Worm (Caenorhabditis elegans) whole organism, young adult: ENCODE results near the gene ftt-2.
A peak's percentile ranks its signal among the peaks of the same experiment; 100 is the strongest.

Experiments
- B0336.3 ChIP-seq: fragments of 200-800 bp; sonication (Bioruptor generic); IDR thresholded peaks from 2 replicates; pipeline ENCODE4 v1.3.6; 2022; ENCODE audit warnings: missing genetic modification characterization, missing compliant biosample characterization
- C17E4.6 ChIP-seq: fragments of 200-800 bp; sonication (Bioruptor generic); IDR thresholded peaks from 2 replicates; pipeline ENCODE4 v1.3.6; 2022; ENCODE audit warnings: missing genetic modification reagents, missing genetic modification characterization, missing compliant biosample characterization
- F37B4.10 ChIP-seq: fragments of 200-800 bp; sonication (Bioruptor generic); IDR thresholded peaks from 2 replicates; pipeline ENCODE4 v1.3.6; 2022; ENCODE audit warnings: missing genetic modification characterization, missing compliant biosample characterization
- F39B2.1 ChIP-seq: fragments of 200-800 bp; sonication (Bioruptor generic); IDR thresholded peaks from 2 replicates; pipeline ENCODE4 v1.3.6; 2022; ENCODE audit warnings: missing genetic modification reagents, missing genetic modification characterization, missing compliant biosample characterization
- F52B5.7 ChIP-seq: sonication (generic microtip); optimal IDR thresholded peaks from 2 replicates; lab custom pipeline; 2016; ENCODE audit warnings: mild to moderate bottlenecking, missing genetic modification characterization, missing compliant biosample characterization
- F57A8.1 ChIP-seq: fragments of 200-800 bp; sonication (Bioruptor generic); optimal IDR thresholded peaks from 2 replicates; lab custom pipeline; 2018; ENCODE audit warnings: mild to moderate bottlenecking, missing genetic modification characterization, moderate library complexity, missing compliant biosample characterization
- F57C9.4 ChIP-seq: sonication (generic microtip); optimal IDR thresholded peaks from 2 replicates; lab custom pipeline; 2017; ENCODE audit warnings: mild to moderate bottlenecking, missing genetic modification characterization, missing compliant biosample characterization
- K12H6.12 ChIP-seq: fragments of 200-800 bp; sonication (Bioruptor generic); optimal IDR thresholded peaks from 2 replicates; lab custom pipeline; 2018; ENCODE audit warnings: mild to moderate bottlenecking, missing genetic modification characterization, missing compliant biosample characterization
- Y56A3A.18 ChIP-seq: fragments of 200-800 bp; sonication (Bioruptor generic); IDR thresholded peaks from 2 replicates; pipeline ENCODE4 v1.3.6; 2022; ENCODE audit warnings: missing genetic modification reagents, missing genetic modification characterization, missing compliant biosample characterization
- Y95B8A.8 ChIP-seq: fragments of 200-800 bp; sonication (Bioruptor generic); IDR thresholded peaks from 2 replicates; pipeline ENCODE4 v1.3.6; 2022; ENCODE audit warnings: missing genetic modification reagents, missing genetic modification characterization, missing compliant biosample characterization
- akir-1 ChIP-seq: fragments of 200-800 bp; sonication (Bioruptor generic); optimal IDR thresholded peaks from 2 replicates; lab custom pipeline; 2018; ENCODE audit warnings: mild to moderate bottlenecking, missing genetic modification characterization, moderate library complexity, missing compliant biosample characterization
- aptf-3 ChIP-seq: fragments of 200-800 bp; sonication (Bioruptor generic); IDR thresholded peaks from 2 replicates; pipeline ENCODE4 v1.3.6; 2022; ENCODE audit warnings: missing genetic modification characterization, missing compliant biosample characterization
- atf-7 ChIP-seq: sonication (generic microtip); optimal IDR thresholded peaks from 2 replicates; lab custom pipeline; 2017; ENCODE audit warnings: mild to moderate bottlenecking, missing genetic modification characterization, missing compliant biosample characterization
- athp-1 ChIP-seq: sonication (generic microtip); optimal IDR thresholded peaks from 2 replicates; lab custom pipeline; 2017; ENCODE audit warnings: mild to moderate bottlenecking, missing genetic modification characterization, missing compliant biosample characterization
- cebp-2 ChIP-seq: fragments of 200-800 bp; sonication (Bioruptor generic); IDR thresholded peaks from 2 replicates; pipeline ENCODE4 v1.3.6; 2022; ENCODE audit warnings: missing genetic modification characterization, missing compliant biosample characterization
- ceh-100 ChIP-seq: fragments of 200-800 bp; sonication (Bioruptor generic); IDR thresholded peaks from 2 replicates; pipeline ENCODE4 v1.3.6; 2022; ENCODE audit warnings: missing genetic modification reagents, missing genetic modification characterization, missing compliant biosample characterization
- ceh-79 ChIP-seq: sonication (generic microtip); optimal IDR thresholded peaks from 2 replicates; lab custom pipeline; 2017; ENCODE audit warnings: mild to moderate bottlenecking, missing genetic modification characterization, missing compliant biosample characterization
- dpl-1 ChIP-seq: fragments of 150-350 bp; optimal IDR thresholded peaks from 2 replicates; lab custom pipeline; 2014; ENCODE audit warnings: missing biosample characterization, missing genetic modification reagents, missing genetic modification characterization
- efl-1 ChIP-seq: fragments of 150-350 bp; optimal IDR thresholded peaks from 2 replicates; lab custom pipeline; 2014; ENCODE audit warnings: missing biosample characterization, missing genetic modification reagents, missing genetic modification characterization
- fkh-3 ChIP-seq: sonication (generic microtip); optimal IDR thresholded peaks from 2 replicates; lab custom pipeline; 2016; ENCODE audit warnings: mild to moderate bottlenecking, missing genetic modification characterization, missing compliant biosample characterization
- hmg-1.2 ChIP-seq: fragments of 200-800 bp; sonication (Bioruptor generic); IDR thresholded peaks from 2 replicates; pipeline ENCODE4 v1.3.6; 2022; ENCODE audit warnings: missing genetic modification reagents, missing genetic modification characterization, missing compliant biosample characterization
- hmg-20 ChIP-seq: fragments of 200-800 bp; sonication (Bioruptor generic); IDR thresholded peaks from 2 replicates; pipeline ENCODE4 v1.3.6; 2022; ENCODE audit warnings: missing genetic modification reagents, missing genetic modification characterization, missing compliant biosample characterization
- hsf-1 ChIP-seq: fragments of 200-800 bp; sonication (Bioruptor generic); IDR thresholded peaks from 2 replicates; pipeline ENCODE4 v1.3.6; 2022; ENCODE audit warnings: missing genetic modification reagents, missing genetic modification characterization, missing compliant biosample characterization
- lin-26 ChIP-seq: fragments of 200-800 bp; sonication (Bioruptor generic); IDR thresholded peaks from 2 replicates; pipeline ENCODE4 v1.3.6; 2022; ENCODE audit warnings: missing genetic modification reagents, missing genetic modification characterization, missing compliant biosample characterization
- lin-35 ChIP-seq, 3 experiments: fragments of 150-350 bp in 2 of 3; sonication (generic microtip) in 1 of 3; optimal IDR thresholded peaks; 2 replicates each; lab custom pipeline; 2014 to 2018; ENCODE audit warnings: missing biosample characterization in 3 of 3, missing genetic modification characterization in 3 of 3, missing genetic modification reagents in 3 of 3
- lin-54 ChIP-seq: fragments of 200-800 bp; sonication (Bioruptor generic); optimal IDR thresholded peaks from 2 replicates; lab custom pipeline; 2018; ENCODE audit warnings: mild to moderate bottlenecking, missing genetic modification characterization, missing compliant biosample characterization
- nhr-80 ChIP-seq: sonication (generic microtip); optimal IDR thresholded peaks from 2 replicates; lab custom pipeline; 2016; ENCODE audit warnings: missing genetic modification characterization, missing compliant biosample characterization
- sea-2 ChIP-seq: fragments of 200-800 bp; sonication (Bioruptor generic); IDR thresholded peaks from 2 replicates; pipeline ENCODE4 v1.3.6; 2022; ENCODE audit warnings: missing genetic modification characterization, missing compliant biosample characterization
- snpc-4 ChIP-seq, 5 experiments: fragments of 150-350 bp in 1 of 5; sonication (generic microtip) in 4 of 5; optimal IDR thresholded peaks; 2 replicates each; lab custom pipeline; 2014 to 2018; ENCODE audit warnings: missing genetic modification characterization in 5 of 5, missing biosample characterization in 3 of 5, antibody characterized with exemption in 2 of 5, mild to moderate bottlenecking in 2 of 5, missing compliant biosample characterization in 2 of 5, missing genotype in 2 of 5, moderate library complexity in 2 of 5, missing genetic modification reagents in 1 of 5
- tbp1 ChIP-seq: fragments of 200-800 bp; sonication (Bioruptor generic); optimal IDR thresholded peaks from 2 replicates; lab custom pipeline; 2018; ENCODE audit warnings: mild to moderate bottlenecking, missing genetic modification characterization, missing compliant biosample characterization
- tbx-9 ChIP-seq: sonication (generic microtip); optimal IDR thresholded peaks from 2 replicates; lab custom pipeline; 2016; ENCODE audit warnings: borderline replicate concordance, missing genetic modification characterization, inconsistent platforms, missing compliant biosample characterization
- tlf-1 ChIP-seq: fragments of 200-800 bp; sonication (Bioruptor generic); optimal IDR thresholded peaks from 2 replicates; lab custom pipeline; 2018; ENCODE audit warnings: mild to moderate bottlenecking, missing genetic modification characterization, missing compliant biosample characterization
- zim-3 ChIP-seq: sonication (generic microtip); optimal IDR thresholded peaks from 2 replicates; lab custom pipeline; 2017; ENCODE audit warnings: mild to moderate bottlenecking, missing genetic modification characterization, moderate library complexity, missing compliant biosample characterization
- ztf-25 ChIP-seq: fragments of 200-800 bp; sonication (Bioruptor generic); IDR thresholded peaks from 2 replicates; pipeline ENCODE4 v1.3.6; 2022; ENCODE audit warnings: missing genetic modification reagents, missing genetic modification characterization, missing compliant biosample characterization
- ztf-26 ChIP-seq: sonication (generic microtip); optimal IDR thresholded peaks from 2 replicates; lab custom pipeline; 2017; ENCODE audit warnings: missing genetic modification characterization, missing compliant biosample characterization
- ztf-3 ChIP-seq: fragments of 200-800 bp; sonication (Bioruptor generic); optimal IDR thresholded peaks from 2 replicates; lab custom pipeline; 2018; ENCODE audit warnings: mild to moderate bottlenecking, missing genetic modification characterization, missing compliant biosample characterization

Gene ftt-2

ce11 chrX:11603234-11604108 is 1.7 kb downstream of the ftt-2 start (continued):
- peak; percentile 82 for TF ChIP-seq F52B5.7 (tag; lab: Kevin White, UChicago)
- TF ChIP-seq hsf-1 (GFP tag; lab: Robert Waterston, UW) = peak; percentile 15; the same call in 1 of the 2 replicates
- TF ChIP-seq B0336.3 (GFP tag; lab: Robert Waterston, UW) = peak; percentile 86
- TF ChIP-seq ztf-3 = peak; percentile 64
- TF ChIP-seq dpl-1 (GFP tag; lab: Kevin White, UChicago) = no peak
- TF ChIP-seq lin-35 (GFP tag; optimal IDR thresholded peaks at IDR 0.05; lab: Kevin White, UChicago) = peak in 1 of 3 experiments; percentile 56
- no peak for TF ChIP-seq sea-2 (GFP tag; lab: Robert Waterston, UW)
- TF ChIP-seq lin-54 (GFP tag; lab: Kevin White, UChicago) = peak; percentile 38
- TF ChIP-seq ceh-100 (GFP tag; lab: Robert Waterston, UW) = peak; percentile 8; the same call in 1 of the 2 replicates
- TF ChIP-seq tlf-1 (GFP tag; lab: Kevin White, UChicago) = peak; percentile 61
- TF ChIP-seq nhr-80 = peak; percentile 14
- peak; percentile 33; the same call in 1 of the 2 replicates for TF ChIP-seq hmg-20 (GFP tag; lab: Robert Waterston, UW)
- TF ChIP-seq efl-1 (GFP tag; lab: Kevin White, UChicago) = no peak
- TF ChIP-seq ztf-26 (tag; lab: Kevin White, UChicago) = peak; percentile 60
- TF ChIP-seq fkh-3 (tag; lab: Kevin White, UChicago) = peak; percentile 67
- peak; percentile 69 for TF ChIP-seq atf-7 (tag; lab: Kevin White, UChicago)
- TF ChIP-seq F37B4.10 (GFP tag; lab: Robert Waterston, UW) = no peak
- TF ChIP-seq zim-3 (tag; lab: Kevin White, UChicago) = no peak
- peak; percentile 44 for TF ChIP-seq ceh-79 (tag; lab: Kevin White, UChicago)
- no peak for TF ChIP-seq F57C9.4 (tag; lab: Kevin White, UChicago)
- TF ChIP-seq Y56A3A.18 (GFP tag; lab: Robert Waterston, UW) = peak; percentile 92

- 0 out of 2 replicates have a peak, but pooled peaks have one; percentile 33 for TF ChIP-seq lin-26 (GFP tag; lab: Robert Waterston, UW)
- no peak for TF ChIP-seq F57A8.1 (GFP tag; lab: Kevin White, UChicago)
- TF ChIP-seq aptf-3 (GFP tag; lab: Robert Waterston, UW) = 0 out of 2 replicates have a peak, but pooled peaks have one; percentile 23
These were observed 4.6 kb downstream of the ftt-2 start for ce11 chrX:11600488-11601106.

- no peak for TF ChIP-seq snpc-4 (GFP tag; optimal IDR thresholded peaks at IDR 0.05; lab: Kevin White, UChicago)
- no peak for TF ChIP-seq snpc-4 (tag; optimal IDR thresholded peaks at IDR 0.05; lab: Kevin White, UChicago)
- no peak for TF ChIP-seq hmg-1.2 (GFP tag; lab: Robert Waterston, UW)
- TF ChIP-seq ztf-25 (GFP tag; lab: Robert Waterston, UW) = no peak
- TF ChIP-seq C17E4.6 (GFP tag; lab: Robert Waterston, UW) = no peak
- no peak for TF ChIP-seq Y95B8A.8 (GFP tag; lab: Robert Waterston, UW)
- no peak for TF ChIP-seq dpl-1 (GFP tag; lab: Kevin White, UChicago)
- no peak for TF ChIP-seq B0336.3 (GFP tag; lab: Robert Waterston, UW)
- TF ChIP-seq hsf-1 (GFP tag; lab: Robert Waterston, UW) = no peak
- TF ChIP-seq athp-1 (tag; lab: Kevin White, UChicago) = no peak
- no peak for TF ChIP-seq K12H6.12 (tag; lab: Kevin White, UChicago)
- TF ChIP-seq tbx-9 (tag; lab: Kevin White, UChicago) = no peak
- TF ChIP-seq tbp1 (GFP tag; lab: Kevin White, UChicago) = no peak
- TF ChIP-seq F39B2.1 (GFP tag; lab: Robert Waterston, UW) = no peak
- TF ChIP-seq akir-1 (GFP tag; lab: Kevin White, UChicago) = no peak
- no peak for TF ChIP-seq cebp-2 (GFP tag; lab: Robert Waterston, UW)
These were observed 6.4 kb downstream of the ftt-2 start for ce11 chrX:11598839-11599238.
